Fruit fly (Drosophila melanogaster): Measurements from ENCODE around the gene Fuca.

The Fuca gene

dm6 chr3L:11491222-11491873 is 31.2 kb downstream of the Fuca start (continued):
- no peak for TF ChIP-seq amos (GFP tag; IDR thresholded peaks at IDR 0.05; ENCODE audit: partially characterized antibody)
- TF ChIP-seq CG8359 (GFP tag; optimal IDR thresholded peaks at IDR 0.05; ENCODE audit: borderline replicate concordance): no peak
- no peak for TF ChIP-seq Eip74EF (GFP tag; optimal IDR thresholded peaks at IDR 0.05)
- no peak for TF ChIP-seq usp (GFP tag; optimal IDR thresholded peaks at IDR 0.05)
- TF ChIP-seq Adf1 (GFP tag; IDR thresholded peaks at IDR 0.05): peak; percentile 40; the same call in 1 of the 2 replicates
- TF ChIP-seq Mad (GFP tag; optimal IDR thresholded peaks at IDR 0.05): no peak
- peak; percentile 65 for TF ChIP-seq CG4820 (GFP tag; optimal IDR thresholded peaks at IDR 0.05)
- TF ChIP-seq bigmax (GFP tag; optimal IDR thresholded peaks at IDR 0.05): no peak
- no peak for TF ChIP-seq CG14860 (GFP tag; IDR thresholded peaks at IDR 0.05; ENCODE audit: partially characterized antibody)
- no peak for TF ChIP-seq odd (GFP tag; optimal IDR thresholded peaks at IDR 0.05)
- peak; percentile 47 for TF ChIP-seq Usf (GFP tag; optimal IDR thresholded peaks at IDR 0.05)
- TF ChIP-seq Bteb2 (GFP tag; optimal IDR thresholded peaks at IDR 0.05): peak; percentile 52
- TF ChIP-seq kah (GFP tag; optimal IDR thresholded peaks at IDR 0.05): no peak
- TF ChIP-seq CG11398 (GFP tag; optimal IDR thresholded peaks at IDR 0.05): no peak
- TF ChIP-seq CG1602 (GFP tag; optimal IDR thresholded peaks at IDR 0.05): peak; percentile 7
- TF ChIP-seq CG2199 (GFP tag; IDR thresholded peaks at IDR 0.05): peak; percentile 49; the same call in 1 of the 3 replicates
- TF ChIP-seq trem (tag; optimal IDR thresholded peaks at IDR 0.05): peak; percentile 14
- peak; percentile 44 for TF ChIP-seq zfh2 (GFP tag; optimal IDR thresholded peaks at IDR 0.05)
- TF ChIP-seq dan (GFP tag; IDR thresholded peaks at IDR 0.05): no peak
- TF ChIP-seq Meics (GFP tag; optimal IDR thresholded peaks at IDR 0.05): peak; percentile 75
- TF ChIP-seq sd (tag; optimal IDR thresholded peaks at IDR 0.05): peak; percentile 37
- TF ChIP-seq CG43689 (GFP tag; IDR thresholded peaks at IDR 0.05): no peak
- peak; percentile 71 for TF ChIP-seq CHES-1-like (GFP tag; optimal IDR thresholded peaks at IDR 0.05)
- TF ChIP-seq CG4282 (GFP tag; optimal IDR thresholded peaks at IDR 0.05): no peak
- no peak; the same call in 2 of the 3 replicates for TF ChIP-seq CG14050 (GFP tag; IDR thresholded peaks at IDR 0.05)
- TF ChIP-seq CG3065 (GFP tag; optimal IDR thresholded peaks at IDR 0.05): no peak
- peak; percentile 44 for TF ChIP-seq slp2 (GFP tag; optimal IDR thresholded peaks at IDR 0.05)
- no peak for TF ChIP-seq Dfd (GFP tag; optimal IDR thresholded peaks at IDR 0.05)
- peak; percentile 58; the same call in 1 of the 2 replicates for TF ChIP-seq H2.0 (GFP tag; IDR thresholded peaks at IDR 0.05)
- TF ChIP-seq cwo (GFP tag; optimal IDR thresholded peaks at IDR 0.05): peak; percentile 72
- TF ChIP-seq Dad (GFP tag; optimal IDR thresholded peaks at IDR 0.05): no peak
- TF ChIP-seq klu (GFP tag; IDR thresholded peaks at IDR 0.05): no peak; the same call in 1 of the 2 replicates
- peak in 1 of 3 experiments; percentile 18 for TF ChIP-seq lola (GFP tag; optimal IDR thresholded peaks at IDR 0.05)
- no peak for TF ChIP-seq h (optimal IDR thresholded peaks at IDR 0.05)
- TF ChIP-seq CG30403 (GFP tag; optimal IDR thresholded peaks at IDR 0.05): peak; percentile 69
- TF ChIP-seq lbe (GFP tag; optimal IDR thresholded peaks at IDR 0.05): peak; percentile 81
- TF ChIP-seq CG13123 (GFP tag; optimal IDR thresholded peaks at IDR 0.05): peak; percentile 8
- peak; percentile 19 for TF ChIP-seq tin (GFP tag; optimal IDR thresholded peaks at IDR 0.05)
- TF ChIP-seq CG11696 (GFP tag; IDR thresholded peaks at IDR 0.05): peak; percentile 52
- peak; percentile 30; the same call in 1 of the 2 replicates for TF ChIP-seq aop (GFP tag; IDR thresholded peaks at IDR 0.05)
- TF ChIP-seq ssp (GFP tag; IDR thresholded peaks at IDR 0.05): no peak
- peak; percentile 48 for TF ChIP-seq HHEX (GFP tag; optimal IDR thresholded peaks at IDR 0.05)
- peak; percentile 33; the same call in 1 of the 3 replicates for TF ChIP-seq CG17361 (GFP tag; IDR thresholded peaks at IDR 0.05)
- no peak; the same call in 1 of the 2 replicates for TF ChIP-seq MBD-R2 (GFP tag; IDR thresholded peaks at IDR 0.05)
- TF ChIP-seq Lpt (GFP tag; optimal IDR thresholded peaks at IDR 0.05): no peak
- no peak for TF ChIP-seq CG2889 (GFP tag; IDR thresholded peaks at IDR 0.05)
- TF ChIP-seq Side (GFP tag; optimal IDR thresholded peaks at IDR 0.05): peak; percentile 49
- peak; percentile 51 for TF ChIP-seq D19B (GFP tag; optimal IDR thresholded peaks at IDR 0.05)
- TF ChIP-seq Pdp1 (GFP tag; optimal IDR thresholded peaks at IDR 0.05): peak; percentile 33 to 50
- peak; percentile 62 for TF ChIP-seq CG17359 (tag; optimal IDR thresholded peaks at IDR 0.05)
